Fruit fly (Drosophila melanogaster): Measurements from ENCODE around the gene Jwa.
A peak's percentile ranks its signal among the peaks of the same experiment; 100 is the strongest.

The Jwa gene

DNA sequence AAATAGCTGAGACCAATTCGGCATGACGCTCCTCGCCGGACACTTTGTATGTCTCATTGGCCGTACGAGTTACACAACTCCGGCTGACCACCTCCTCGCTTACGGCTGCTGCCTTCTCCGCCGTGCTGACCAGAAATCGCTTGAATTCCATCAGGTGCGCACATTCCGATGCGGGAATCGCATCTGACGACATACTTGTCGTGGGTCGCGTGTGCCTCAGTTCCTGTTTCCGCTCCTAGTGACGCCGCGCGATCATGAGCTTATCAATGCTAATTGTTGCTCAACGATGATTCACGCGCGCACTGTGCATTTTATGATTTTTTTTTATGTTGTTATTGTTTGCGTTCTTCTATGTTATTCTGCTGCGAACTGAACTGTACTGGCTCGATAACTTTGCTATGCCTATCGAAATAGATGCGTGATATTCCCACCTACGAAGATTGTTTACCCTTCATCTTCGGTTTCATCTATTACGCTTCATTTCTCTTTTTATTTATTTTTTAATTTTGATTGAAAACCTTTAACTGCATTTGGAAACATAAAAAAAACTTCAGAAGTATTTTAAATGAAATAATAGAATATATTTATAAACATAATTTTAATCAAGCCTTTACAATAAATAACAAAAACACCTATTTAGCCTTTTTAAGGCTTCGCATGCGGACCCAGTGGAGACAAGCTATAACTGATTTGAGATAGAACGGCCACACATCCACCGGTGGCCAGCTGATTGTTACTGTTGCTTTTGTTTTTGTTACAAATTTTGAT lies 2.6 kb downstream of the Jwa start, which contains the start of the genes CG10376 and CG10343 (continued):
- TF ChIP-seq CG12236 (GFP tag; optimal IDR thresholded peaks at IDR 0.05), result no peak
- no peak for TF ChIP-seq pb (GFP tag; optimal IDR thresholded peaks at IDR 0.05)
- peak; percentile 74 for TF ChIP-seq Six4 (GFP tag; optimal IDR thresholded peaks at IDR 0.05)
- TF ChIP-seq CG1529 (GFP tag; optimal IDR thresholded peaks at IDR 0.05), result peak; percentile 62
- TF ChIP-seq CG1792 (GFP tag; optimal IDR thresholded peaks at IDR 0.05), result peak; percentile 33
- TF ChIP-seq shn (GFP tag; optimal IDR thresholded peaks at IDR 0.05), result peak; percentile 44
- peak; percentile 67 for TF ChIP-seq CG3407 (GFP tag; optimal IDR thresholded peaks at IDR 0.05)
- TF ChIP-seq Sox100B (GFP tag; optimal IDR thresholded peaks at IDR 0.05), result peak; percentile 86
- no peak for TF ChIP-seq cad (GFP tag; optimal IDR thresholded peaks at IDR 0.05)
- peak; percentile 98 for TF ChIP-seq Abd-B (GFP tag; optimal IDR thresholded peaks at IDR 0.05)
- TF ChIP-seq Oli (tag; optimal IDR thresholded peaks at IDR 0.05), result peak; percentile 89
- no peak for TF ChIP-seq Lim3 (GFP tag; IDR thresholded peaks at IDR 0.05)
- peak; percentile 66 for TF ChIP-seq cas (GFP tag; IDR thresholded peaks at IDR 0.05)
- peak; percentile 77 for TF ChIP-seq H2.0 (GFP tag; IDR thresholded peaks at IDR 0.05)
- peak; percentile 90 for TF ChIP-seq fd3F (GFP tag; optimal IDR thresholded peaks at IDR 0.05)
- peak; percentile 93 for TF ChIP-seq Xbp1 (GFP tag; optimal IDR thresholded peaks at IDR 0.05)
- TF ChIP-seq CG10274 (GFP tag; optimal IDR thresholded peaks at IDR 0.05), result peak; percentile 40
- TF ChIP-seq YL-1 (GFP tag; optimal IDR thresholded peaks at IDR 0.05), result peak; percentile 54
- no peak for TF ChIP-seq repo (GFP tag; optimal IDR thresholded peaks at IDR 0.05)
- peak; percentile 77 for TF ChIP-seq Max (GFP tag; optimal IDR thresholded peaks at IDR 0.05)
- peak; percentile 38 for TF ChIP-seq CG13624 (GFP tag; optimal IDR thresholded peaks at IDR 0.05)
- peak; percentile 86 for TF ChIP-seq NfI (GFP tag; optimal IDR thresholded peaks at IDR 0.05)
- TF ChIP-seq CG4360 (GFP tag; IDR thresholded peaks at IDR 0.05), result no peak
- peak; percentile 92 for TF ChIP-seq sens (GFP tag)
- TF ChIP-seq CG15601 (tag; optimal IDR thresholded peaks at IDR 0.05), result peak; percentile 91
- no peak for TF ChIP-seq Hmx (GFP tag; optimal IDR thresholded peaks at IDR 0.05)
- TF ChIP-seq Dek (tag; optimal IDR thresholded peaks at IDR 0.05), result peak; percentile 92
- peak; percentile 97 for TF ChIP-seq CoRest (tag; optimal IDR thresholded peaks at IDR 0.05)
- peak; percentile 84 for TF ChIP-seq ttk (GFP tag; IDR thresholded peaks at IDR 0.05)
- peak; percentile 72 for TF ChIP-seq Mad (GFP tag; optimal IDR thresholded peaks at IDR 0.05)
- TF ChIP-seq CG11085 (GFP tag; IDR thresholded peaks at IDR 0.05), result peak; percentile 80
- peak; percentile 81 for TF ChIP-seq Fer1 (GFP tag; optimal IDR thresholded peaks at IDR 0.05)
- peak in 1 of 2 experiments; percentile 54 for TF ChIP-seq chif (GFP tag; optimal IDR thresholded peaks at IDR 0.05)
- peak; percentile 54 for TF ChIP-seq CG10462 (GFP tag; optimal IDR thresholded peaks at IDR 0.05)
- TF ChIP-seq CG7745 (tag; optimal IDR thresholded peaks at IDR 0.05), result no peak
- no peak for TF ChIP-seq oc (tag; optimal IDR thresholded peaks at IDR 0.05)
- no peak for TF ChIP-seq CG5180 (GFP tag; optimal IDR thresholded peaks at IDR 0.05)
- TF ChIP-seq nau (GFP tag; optimal IDR thresholded peaks at IDR 0.05), result no peak
- TF ChIP-seq disco-r (GFP tag; optimal IDR thresholded peaks at IDR 0.05), result no peak
- peak; percentile 90 for TF ChIP-seq Dbx (GFP tag; IDR thresholded peaks at IDR 0.05)
- no peak for TF ChIP-seq abd-A (tag; optimal IDR thresholded peaks at IDR 0.05)
- TF ChIP-seq CG8765 (GFP tag; IDR thresholded peaks at IDR 0.05), result peak; percentile 85
- 0 out of 3 replicates have a peak, but pooled peaks have one; percentile 43 for TF ChIP-seq ci (GFP tag; IDR thresholded peaks at IDR 0.05)
- TF ChIP-seq scrt (GFP tag; optimal IDR thresholded peaks at IDR 0.05), result peak; percentile 89
- TF ChIP-seq fd64A (GFP tag; optimal IDR thresholded peaks at IDR 0.05), result no peak
- peak; percentile 33; the same call in 1 of the 3 replicates for TF ChIP-seq CG6175 (GFP tag; IDR thresholded peaks at IDR 0.05)
- TF ChIP-seq jing (GFP tag; optimal IDR thresholded peaks at IDR 0.05), result peak; percentile 40
- TF ChIP-seq HLH54F (GFP tag; optimal IDR thresholded peaks at IDR 0.05), result peak; percentile 58
- 0 out of 2 replicates have a peak, but pooled peaks have one; percentile 26 for TF ChIP-seq chm (GFP tag; IDR thresholded peaks at IDR 0.05)
- peak; percentile 42 for TF ChIP-seq CG8359 (GFP tag; optimal IDR thresholded peaks at IDR 0.05; ENCODE audit: borderline replicate concordance)

Data from whole organism, embryonic.